Fruit fly (Drosophila melanogaster) whole organism, embryonic: ENCODE measurements around the gene Gbs-76A.
A peak's percentile ranks its signal among the peaks of the same experiment; 100 is the strongest.

Source experiments
- ATbp ChIP-seq: fragments of 200-800 bp; sonication (Bioruptor generic); optimal IDR thresholded peaks from 2 replicates; lab custom pipeline; 2017; ENCODE audit warnings: missing biosample characterization, mild to moderate bottlenecking, missing genetic modification characterization, missing genetic modification reagents
- Atf3 ChIP-seq: fragments of 200-800 bp; sonication (Bioruptor generic); optimal IDR thresholded peaks from 3 replicates; lab custom pipeline; 2016; ENCODE audit warnings: missing biosample characterization, missing genetic modification characterization
- Bdp1 ChIP-seq: fragments of 200-800 bp; sonication (Bioruptor generic); optimal IDR thresholded peaks from 3 replicates; lab custom pipeline; 2016; ENCODE audit warnings: missing biosample characterization, missing genetic modification characterization
- CG10959 ChIP-seq: fragments of 200-800 bp; sonication (Bioruptor generic); IDR thresholded peaks from 2 replicates; pipeline ENCODE4 v1.3.6; 2022; ENCODE audit warnings: missing biosample characterization, missing genetic modification characterization
- CG11723 ChIP-seq: fragments of 200-800 bp; sonication (Bioruptor generic); optimal IDR thresholded peaks from 2 replicates; lab custom pipeline; 2017; ENCODE audit warnings: missing biosample characterization, mild to moderate bottlenecking, missing genetic modification characterization
- CG15696 ChIP-seq: fragments of 200-800 bp; sonication (Bioruptor generic); optimal IDR thresholded peaks from 2 replicates; lab custom pipeline; 2019; ENCODE audit warnings: missing biosample characterization, mild to moderate bottlenecking, missing genetic modification characterization, moderate library complexity
- CG1602 ChIP-seq: fragments of 200-800 bp; sonication (Bioruptor generic); optimal IDR thresholded peaks from 3 replicates; lab custom pipeline; 2016; ENCODE audit warnings: missing biosample characterization, missing genetic modification characterization
- CG16813 ChIP-seq: fragments of 200-800 bp; sonication (Bioruptor generic); IDR thresholded peaks from 3 replicates; pipeline ENCODE4 v1.3.6; 2022; ENCODE audit warnings: missing biosample characterization, missing genetic modification characterization; ENCODE audit not compliant: partially characterized antibody
- CG17359 ChIP-seq: fragments of 200-800 bp; sonication (Bioruptor generic); optimal IDR thresholded peaks from 3 replicates; lab custom pipeline; 2018; ENCODE audit warnings: missing biosample characterization, mild to moderate bottlenecking, missing genetic modification characterization, moderate library complexity
- CG18599 ChIP-seq: fragments of 200-800 bp; sonication (Bioruptor generic); optimal IDR thresholded peaks from 3 replicates; lab custom pipeline; 2017; ENCODE audit warnings: missing biosample characterization, missing genetic modification characterization, mild to moderate bottlenecking, moderate library complexity, missing genetic modification reagents
- CG2202 ChIP-seq: fragments of 200-800 bp; sonication (Bioruptor generic); optimal IDR thresholded peaks from 2 replicates; lab custom pipeline; 2018; ENCODE audit warnings: missing biosample characterization, mild to moderate bottlenecking, missing genetic modification characterization
- CG31388 ChIP-seq: fragments of 200-800 bp; sonication (Bioruptor generic); optimal IDR thresholded peaks from 2 replicates; lab custom pipeline; 2016; ENCODE audit warnings: missing biosample characterization, missing genetic modification characterization
- CG6254 ChIP-seq: fragments of 200-800 bp; sonication (Bioruptor generic); optimal IDR thresholded peaks from 3 replicates; lab custom pipeline; 2017; ENCODE audit warnings: mild to moderate bottlenecking, missing biosample characterization, missing genetic modification reagents, missing genetic modification characterization
- CG6683 ChIP-seq: fragments of 200-800 bp; sonication (Bioruptor generic); optimal IDR thresholded peaks from 2 replicates; lab custom pipeline; 2017; ENCODE audit warnings: missing biosample characterization, mild to moderate bottlenecking, missing genetic modification characterization, missing genetic modification reagents
- CG7372 ChIP-seq: fragments of 200-800 bp; sonication (Bioruptor generic); IDR thresholded peaks from 2 replicates; pipeline ENCODE4 v1.3.6; 2022; ENCODE audit warnings: missing biosample characterization, missing genetic modification characterization
- CG7928 ChIP-seq: fragments of 200-800 bp; sonication (Bioruptor generic); optimal IDR thresholded peaks from 2 replicates; lab custom pipeline; 2017; ENCODE audit warnings: missing biosample characterization, mild to moderate bottlenecking, missing genetic modification characterization
- CG8281 ChIP-seq: fragments of 200-800 bp; sonication (Bioruptor generic); optimal IDR thresholded peaks from 2 replicates; lab custom pipeline; 2018; ENCODE audit warnings: missing biosample characterization, mild to moderate bottlenecking, missing genetic modification characterization, moderate library complexity
- CG8359 ChIP-seq: fragments of 200-800 bp; sonication (Bioruptor generic); optimal IDR thresholded peaks from 2 replicates; lab custom pipeline; 2017; ENCODE audit warnings: missing biosample characterization, mild to moderate bottlenecking, missing genetic modification characterization, borderline replicate concordance
- CG9797 ChIP-seq: fragments of 200-800 bp; sonication (Bioruptor generic); optimal IDR thresholded peaks from 3 replicates; lab custom pipeline; 2018; ENCODE audit warnings: missing biosample characterization, mild to moderate bottlenecking, missing genetic modification characterization
- Dad ChIP-seq: fragments of 200-800 bp; sonication (Bioruptor generic); optimal IDR thresholded peaks from 3 replicates; lab custom pipeline; 2016; ENCODE audit warnings: missing biosample characterization, missing genetic modification characterization
- Doc2 ChIP-seq: fragments of 200-800 bp; sonication (Bioruptor generic); IDR thresholded peaks from 2 replicates; pipeline ENCODE4 v1.3.6; 2022; ENCODE audit warnings: missing biosample characterization, missing genetic modification characterization
- Ets65A ChIP-seq: fragments of 200-800 bp; sonication (Bioruptor generic); peaks from one replicate; lab custom pipeline; 2016; ENCODE audit warnings: missing biosample characterization, missing genetic modification characterization
- Hr3 ChIP-seq: fragments of 200-800 bp; sonication (Bioruptor generic); optimal IDR thresholded peaks from 3 replicates; lab custom pipeline; 2016; ENCODE audit warnings: missing biosample characterization, missing genetic modification characterization
- Hr39 ChIP-seq: fragments of >200 bp; optimal IDR thresholded peaks from 2 replicates; lab custom pipeline; 2017
- Taf1 ChIP-seq: fragments of 200-800 bp; sonication (Bioruptor generic); IDR thresholded peaks from 2 replicates; pipeline ENCODE4 v1.3.6; 2022; ENCODE audit warnings: missing biosample characterization, missing genetic modification characterization
- Xbp1 ChIP-seq: fragments of 200-800 bp; sonication (Bioruptor generic); optimal IDR thresholded peaks from 3 replicates; lab custom pipeline; 2016; ENCODE audit warnings: missing biosample characterization, mild to moderate bottlenecking, missing genetic modification characterization
- bbx ChIP-seq: fragments of 200-800 bp; sonication (Bioruptor generic); IDR thresholded peaks from 2 replicates; pipeline ENCODE4 v1.3.6; 2022; ENCODE audit warnings: missing biosample characterization, missing genetic modification characterization; ENCODE audit not compliant: partially characterized antibody
- bigmax ChIP-seq: fragments of 200-800 bp; sonication (Bioruptor generic); optimal IDR thresholded peaks from 2 replicates; lab custom pipeline; 2018; ENCODE audit warnings: missing biosample characterization, mild to moderate bottlenecking, missing genetic modification characterization
- caup ChIP-seq: fragments of 200-800 bp; sonication (Bioruptor generic); optimal IDR thresholded peaks from 3 replicates; lab custom pipeline; 2017; ENCODE audit warnings: missing biosample characterization, mild to moderate bottlenecking, missing genetic modification characterization, moderate library complexity; ENCODE audit not compliant: severe bottlenecking
- chinmo ChIP-seq: fragments of 200-800 bp; sonication (Bioruptor generic); IDR thresholded peaks from 4 replicates; pipeline ENCODE4 v1.3.6; 2022; ENCODE audit warnings: missing biosample characterization, missing genetic modification characterization; ENCODE audit not compliant: partially characterized antibody
- corto ChIP-seq: fragments of 200-800 bp; sonication (Bioruptor generic); optimal IDR thresholded peaks from 2 replicates; lab custom pipeline; 2016; ENCODE audit warnings: missing biosample characterization, mild to moderate bottlenecking, missing genetic modification characterization, moderate library complexity
- fru ChIP-seq: fragments of >200 bp; optimal IDR thresholded peaks from 2 replicates; lab custom pipeline; 2017
- grau ChIP-seq: fragments of 200-800 bp; optimal IDR thresholded peaks from 3 replicates; lab custom pipeline; 2019; ENCODE audit warnings: missing biosample characterization, mild to moderate bottlenecking, missing genetic modification characterization, moderate library complexity
- gro ChIP-seq: fragments of 200-800 bp; sonication (Bioruptor generic); optimal IDR thresholded peaks from 2 replicates; lab custom pipeline; 2016; ENCODE audit warnings: missing biosample characterization, missing genetic modification characterization
- gt ChIP-seq: fragments of 200-800 bp; sonication (Bioruptor generic); IDR thresholded peaks from 2 replicates; pipeline ENCODE4 v1.3.6; 2022; ENCODE audit warnings: missing biosample characterization, missing genetic modification characterization
- jing ChIP-seq: fragments of 200-800 bp; sonication (Bioruptor generic); optimal IDR thresholded peaks from 2 replicates; lab custom pipeline; 2018; ENCODE audit warnings: missing biosample characterization, mild to moderate bottlenecking, missing genetic modification characterization
- knrl ChIP-seq: fragments of 200-800 bp; sonication (Bioruptor generic); IDR thresholded peaks from 3 replicates; pipeline ENCODE4 v1.3.6; 2022; ENCODE audit warnings: missing biosample characterization, missing genetic modification characterization; ENCODE audit not compliant: partially characterized antibody
- mirr ChIP-seq: fragments of 200-800 bp; sonication (Bioruptor generic); optimal IDR thresholded peaks from 3 replicates; lab custom pipeline; 2018; ENCODE audit warnings: missing biosample characterization, mild to moderate bottlenecking, missing genetic modification characterization
- nerfin-1 ChIP-seq: fragments of 200-800 bp; sonication (Bioruptor generic); optimal IDR thresholded peaks from 3 replicates; lab custom pipeline; 2019; ENCODE audit warnings: missing biosample characterization, mild to moderate bottlenecking, missing genetic modification characterization, moderate library complexity
- onecut ChIP-seq: fragments of 200-800 bp; sonication (Bioruptor generic); IDR thresholded peaks from 2 replicates; pipeline ENCODE4 v1.3.6; 2022; ENCODE audit warnings: missing biosample characterization, missing genetic modification characterization
- pb ChIP-seq: fragments of 200-800 bp; sonication (Bioruptor generic); optimal IDR thresholded peaks from 3 replicates; lab custom pipeline; 2016; ENCODE audit warnings: missing biosample characterization, missing genetic modification characterization
- peb ChIP-seq: fragments of 200-800 bp; sonication (Bioruptor generic); IDR thresholded peaks from 2 replicates; pipeline ENCODE4 v1.3.6; 2022; ENCODE audit warnings: missing biosample characterization, missing genetic modification characterization
- pros ChIP-seq: fragments of 200-800 bp; sonication (Bioruptor generic); optimal IDR thresholded peaks from 3 replicates; lab custom pipeline; 2019; ENCODE audit warnings: missing biosample characterization, mild to moderate bottlenecking, missing genetic modification characterization, moderate library complexity
- seq ChIP-seq: fragments of 200-800 bp; sonication (Bioruptor generic); IDR thresholded peaks from 2 replicates; pipeline ENCODE4 v1.3.6; 2022; ENCODE audit warnings: missing biosample characterization, missing genetic modification characterization
- sob ChIP-seq: fragments of 200-800 bp; sonication (Bioruptor generic); IDR thresholded peaks from 2 replicates; pipeline ENCODE4 v1.3.6; 2022; ENCODE audit warnings: missing biosample characterization, missing genetic modification characterization
- sug ChIP-seq: fragments of 200-800 bp; optimal IDR thresholded peaks from 2 replicates; lab custom pipeline; 2019; ENCODE audit warnings: missing biosample characterization, mild to moderate bottlenecking, missing genetic modification characterization, moderate library complexity
- wek ChIP-seq: fragments of 200-800 bp; sonication (Bioruptor generic); optimal IDR thresholded peaks from 3 replicates; lab custom pipeline; 2018; ENCODE audit warnings: missing biosample characterization, mild to moderate bottlenecking, missing genetic modification characterization, moderate library complexity
- zen ChIP-seq: fragments of 200-800 bp; sonication (Bioruptor generic); optimal IDR thresholded peaks from 3 replicates; lab custom pipeline; 2018; ENCODE audit warnings: missing biosample characterization, mild to moderate bottlenecking, missing genetic modification characterization, moderate library complexity
- zfh2 ChIP-seq: fragments of 200-800 bp; sonication (Bioruptor generic); optimal IDR thresholded peaks from 2 replicates; lab custom pipeline; 2016; ENCODE audit warnings: missing biosample characterization, missing genetic modification characterization

The Gbs-76A gene

DNA sequence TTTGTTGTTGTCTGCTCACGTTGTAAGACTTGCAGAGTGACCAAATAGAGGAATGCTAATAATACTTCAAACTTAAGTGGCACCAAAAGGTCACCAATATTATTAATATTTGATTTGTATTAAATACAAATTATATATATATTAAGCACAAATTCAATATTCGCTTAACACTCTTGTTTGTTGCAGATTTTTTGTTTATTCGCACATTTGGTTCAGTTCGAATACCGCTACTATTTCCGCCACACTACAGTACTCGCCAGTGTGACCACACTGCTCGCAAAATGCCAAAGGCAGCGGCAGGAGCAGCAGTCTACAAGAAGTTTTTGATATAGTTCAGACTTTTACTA lies 28.5 kb downstream of the Gbs-76A start, which contains the start of gene Max (continued):
- peak; percentile 46 for TF ChIP-seq onecut (GFP tag; lab: Robert Waterston, UW)
- TF ChIP-seq mirr, result peak; percentile 58
- peak; percentile 42; the same call in 1 of the 2 replicates for TF ChIP-seq CG7372 (GFP tag; lab: Robert Waterston, UW)
- peak; percentile 99 for TF ChIP-seq wek (GFP tag; lab: Kevin White, UChicago)
- no peak for TF ChIP-seq bbx (GFP tag; lab: Robert Waterston, UW)
- TF ChIP-seq Ets65A (GFP tag; lab: Kevin White, UChicago), result peak; percentile 41
- TF ChIP-seq sug (tag; lab: Kevin White, UChicago), result peak; percentile 76
- no peak for TF ChIP-seq pros (GFP tag; lab: Kevin White, UChicago)

DNA sequence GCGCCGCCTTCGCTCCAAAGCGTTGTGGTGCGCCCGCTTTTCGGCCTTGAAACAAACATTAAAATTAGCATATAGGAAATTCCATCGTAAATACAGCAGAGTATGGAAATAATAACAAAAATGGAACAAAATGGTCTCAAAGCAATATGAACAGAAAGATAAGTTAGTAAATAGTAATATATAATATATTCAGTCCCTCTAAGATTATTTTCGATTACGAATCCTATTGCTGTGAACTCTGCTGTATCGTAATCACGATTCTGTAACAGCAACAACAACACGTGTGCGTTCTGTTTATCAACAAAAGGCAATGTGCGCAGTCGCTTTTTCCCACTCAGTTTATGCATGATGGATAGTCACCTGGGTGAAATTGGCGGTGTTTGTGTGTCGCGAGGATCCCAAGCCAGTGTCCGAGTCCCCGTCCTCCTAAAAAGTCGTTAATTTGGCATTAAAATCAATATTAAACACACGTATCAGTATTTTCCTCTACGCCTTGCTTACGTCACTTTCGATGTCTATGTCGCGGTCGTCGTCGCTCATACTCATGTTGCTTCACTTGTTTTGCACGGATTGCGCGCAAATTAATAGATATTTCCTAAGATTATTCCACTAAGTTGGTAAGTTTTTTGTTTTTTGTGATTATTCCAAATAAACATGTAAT lies 29.0 kb downstream of the Gbs-76A start, which contains the start of the genes CG42374 and Mettl5:
CG42374 (plus strand) TSS at position 287 of the 661 bp plus-strand sequence.
Mettl5 (plus strand) TSS at position 287 of the 661 bp plus-strand sequence.
- TF ChIP-seq Hr39 (lab: Kevin White, UChicago), result no peak
- TF ChIP-seq Dad (GFP tag; lab: Kevin White, UChicago), result no peak
- TF ChIP-seq chinmo (GFP tag; lab: Robert Waterston, UW), result no peak
- no peak for TF ChIP-seq Bdp1 (GFP tag; lab: Kevin White, UChicago)
- peak; percentile 26 for TF ChIP-seq Xbp1 (GFP tag; lab: Kevin White, UChicago)
- TF ChIP-seq CG8281 (tag; lab: Kevin White, UChicago), result no peak
- no peak for TF ChIP-seq CG11723 (GFP tag; lab: Kevin White, UChicago)
- TF ChIP-seq Doc2, result no peak
- no peak for TF ChIP-seq zfh2 (GFP tag; lab: Kevin White, UChicago)
- no peak for TF ChIP-seq knrl (GFP tag; lab: Robert Waterston, UW)
- TF ChIP-seq bigmax, result no peak
- peak; percentile 21 for TF ChIP-seq Hr3 (GFP tag; lab: Kevin White, UChicago)
- no peak for TF ChIP-seq CG15696 (tag; lab: Kevin White, UChicago)
- TF ChIP-seq CG18599 (GFP tag; lab: Kevin White, UChicago), result peak; percentile 45
- no peak for TF ChIP-seq CG10959 (GFP tag; lab: Robert Waterston, UW)
- no peak for TF ChIP-seq ATbp (GFP tag; lab: Kevin White, UChicago)
- peak; percentile 40; the same call in 1 of the 2 replicates for TF ChIP-seq sob (GFP tag; lab: Robert Waterston, UW)
- TF ChIP-seq CG1602, result no peak
- TF ChIP-seq CG9797 (GFP tag; lab: Kevin White, UChicago), result no peak
- no peak for TF ChIP-seq gt (GFP tag; lab: Robert Waterston, UW)
- no peak for TF ChIP-seq CG7928 (GFP tag; lab: Kevin White, UChicago)
- TF ChIP-seq CG6683 (GFP tag; lab: Kevin White, UChicago), result peak; percentile 12
- no peak for TF ChIP-seq jing (GFP tag; lab: Kevin White, UChicago)
- no peak for TF ChIP-seq corto
- no peak for TF ChIP-seq Atf3 (GFP tag; lab: Kevin White, UChicago)
- TF ChIP-seq gro (GFP tag; lab: Kevin White, UChicago), result no peak
- TF ChIP-seq CG8359 (GFP tag; lab: Kevin White, UChicago), result no peak
- TF ChIP-seq nerfin-1, result peak; percentile 92
- TF ChIP-seq CG16813 (GFP tag; lab: Robert Waterston, UW), result no peak
- TF ChIP-seq CG17359, result peak; percentile 45
- peak; percentile 51 for TF ChIP-seq grau (tag; lab: Kevin White, UChicago)
- no peak for TF ChIP-seq CG2202 (tag; lab: Kevin White, UChicago)
- TF ChIP-seq peb (GFP tag; lab: Robert Waterston, UW), result no peak
- TF ChIP-seq zen, result no peak
- peak; percentile 43 for TF ChIP-seq caup (GFP tag; lab: Kevin White, UChicago)
- TF ChIP-seq pb, result no peak
- TF ChIP-seq Taf1, result peak; percentile 9; the same call in 1 of the 2 replicates
- TF ChIP-seq CG6254, result peak; percentile 31
- peak; percentile 62; the same call in 1 of the 2 replicates for TF ChIP-seq seq (GFP tag; lab: Robert Waterston, UW)
- TF ChIP-seq CG31388 (GFP tag; lab: Kevin White, UChicago), result no peak
- TF ChIP-seq fru, result no peak
